Fruit fly (Drosophila melanogaster): ENCODE measurements around the gene ng4.

DNA sequence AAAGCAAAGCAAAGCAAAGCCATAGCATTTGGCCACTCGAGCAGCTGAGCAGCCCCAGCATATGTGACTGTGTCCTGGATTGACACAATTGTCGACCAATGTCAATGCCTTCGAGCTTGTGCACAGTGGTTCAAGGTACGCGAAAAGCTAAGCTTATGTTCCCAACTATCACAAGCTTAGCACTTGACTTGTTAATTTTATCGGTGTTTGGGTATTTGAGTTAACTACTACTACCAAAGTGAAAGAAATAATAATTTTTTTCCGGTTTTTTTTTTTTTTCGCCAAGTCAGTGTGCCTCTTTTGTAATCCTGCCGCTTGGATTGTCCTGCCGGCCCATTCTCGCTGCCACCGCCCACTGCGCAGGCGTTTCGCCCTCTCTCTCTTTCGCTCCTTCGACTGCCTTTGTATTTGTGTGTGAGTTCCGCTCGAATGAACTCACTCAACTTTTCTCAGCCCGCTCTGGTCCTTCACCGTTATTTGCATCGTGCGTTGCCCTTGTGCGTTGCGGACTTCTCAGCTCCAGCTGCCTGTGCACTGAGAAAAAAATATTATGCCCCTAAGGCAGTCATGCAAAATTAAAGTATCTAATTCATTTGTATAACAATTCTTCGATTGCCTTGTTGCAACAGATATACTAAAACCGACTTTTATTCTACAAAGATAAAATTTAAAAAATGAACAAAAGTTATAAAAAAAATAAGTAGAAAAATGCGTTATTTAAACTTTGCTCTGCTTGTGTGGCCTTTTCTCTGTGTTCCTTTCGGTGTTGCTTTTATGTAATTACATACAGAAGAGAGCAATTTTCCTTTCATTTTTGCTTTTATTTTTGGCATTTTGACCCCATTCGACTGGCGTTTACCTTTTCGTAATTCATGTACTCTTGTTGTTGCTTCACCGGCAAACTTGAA is 37.9 kb downstream of the ng4 start:
- TF ChIP-seq EcR (GFP tag; optimal IDR thresholded peaks at IDR 0.05): no peak
- no peak for TF ChIP-seq pan (optimal IDR thresholded peaks at IDR 0.05)
- TF ChIP-seq usp (GFP tag; optimal IDR thresholded peaks at IDR 0.05): no peak
- no peak for TF ChIP-seq CG8478 (optimal IDR thresholded peaks at IDR 0.05)
- TF ChIP-seq psq (optimal IDR thresholded peaks at IDR 0.05): no peak
- TF ChIP-seq Dll (optimal IDR thresholded peaks at IDR 0.05): no peak

Measured in whole organism.